Worm (Caenorhabditis elegans) whole organism, L4 larva: ENCODE data around the gene lin-9.

Experiments
- F10B5.3 ChIP-seq: sonication (generic microtip); optimal IDR thresholded peaks from 2 replicates; lab custom pipeline; 2016; ENCODE audit warnings: mild to moderate bottlenecking, missing genetic modification characterization, missing compliant biosample characterization
- F26F4.8 ChIP-seq: fragments of 200-800 bp; sonication (Bioruptor generic); conservative IDR thresholded peaks from 2 replicates; pipeline ENCODE4 v1.3.6; 2022; ENCODE audit warnings: missing genetic modification characterization, missing compliant biosample characterization
- T20F7.1 ChIP-seq: fragments of 200-800 bp; sonication (Bioruptor generic); optimal IDR thresholded peaks from 2 replicates; lab custom pipeline; 2018; ENCODE audit warnings: mild to moderate bottlenecking, missing genetic modification characterization, missing compliant biosample characterization
- T26A8.4 ChIP-seq: fragments of 200-800 bp; sonication (Bioruptor generic); IDR thresholded peaks from 2 replicates; pipeline ENCODE4 v1.3.6; 2022; ENCODE audit warnings: missing genetic modification characterization, missing compliant biosample characterization
- Y5F2A.4 ChIP-seq: fragments of 200-800 bp; sonication (Bioruptor generic); optimal IDR thresholded peaks from 2 replicates; lab custom pipeline; 2018; ENCODE audit warnings: mild to moderate bottlenecking, missing genetic modification characterization, missing compliant biosample characterization
- ZK337.2 ChIP-seq: fragments of 200-800 bp; sonication (Bioruptor generic); IDR thresholded peaks from 2 replicates; pipeline ENCODE4 v1.3.6; 2022; ENCODE audit warnings: missing genetic modification reagents, missing genetic modification characterization, missing compliant biosample characterization
- aha-1 ChIP-seq: fragments of 150-350 bp; peaks from one replicate; lab custom pipeline; 2014; ENCODE audit warnings: missing biosample characterization, missing genetic modification characterization
- arid-1 ChIP-seq: fragments of 200-800 bp; sonication (Bioruptor generic); conservative IDR thresholded peaks from 2 replicates; pipeline ENCODE4 v1.3.6; 2022; ENCODE audit warnings: missing genetic modification reagents, missing genetic modification characterization, missing compliant biosample characterization
- attf-4 ChIP-seq: sonication (generic microtip); optimal IDR thresholded peaks from 3 replicates; lab custom pipeline; 2017; ENCODE audit warnings: missing biosample characterization, missing genetic modification characterization
- ceh-20 ChIP-seq: fragments of 200-800 bp; sonication (Bioruptor generic); IDR thresholded peaks from 2 replicates; pipeline ENCODE4 v1.3.6; 2022; ENCODE audit warnings: missing genetic modification reagents, missing genetic modification characterization, missing compliant biosample characterization
- ceh-28 ChIP-seq: fragments of 150-350 bp; optimal IDR thresholded peaks from 2 replicates; lab custom pipeline; 2014; ENCODE audit warnings: missing biosample characterization, missing genetic modification reagents, missing genetic modification characterization
- ceh-32 ChIP-seq: sonication (generic microtip); optimal IDR thresholded peaks from 2 replicates; lab custom pipeline; 2016; ENCODE audit warnings: mild to moderate bottlenecking, missing genetic modification characterization, missing compliant biosample characterization; ENCODE audit not compliant: poor library complexity
- ceh-44 ChIP-seq: fragments of 200-800 bp; sonication (Bioruptor generic); IDR thresholded peaks from 2 replicates; pipeline ENCODE4 v1.3.6; 2022; ENCODE audit warnings: missing genetic modification reagents, missing genetic modification characterization, missing compliant biosample characterization
- ces-1 ChIP-seq: fragments of 150-350 bp; sonication (generic microtip); optimal IDR thresholded peaks from 4 replicates; lab custom pipeline; 2014; ENCODE audit warnings: missing biosample characterization, missing genetic modification reagents, missing genetic modification characterization
- ctbp-1 ChIP-seq: fragments of 200-800 bp; sonication (Bioruptor generic); IDR thresholded peaks from 2 replicates; pipeline ENCODE4 v1.3.6; 2022; ENCODE audit warnings: missing genetic modification reagents, missing genetic modification characterization, missing compliant biosample characterization
- daf-16 ChIP-seq, 3 experiments: sonication (generic microtip); optimal IDR thresholded peaks; 2 replicates each; lab custom pipeline; 2016 to 2017; ENCODE audit warnings: missing genetic modification characterization in 3 of 3, missing genetic modification reagents in 3 of 3, mild to moderate bottlenecking in 2 of 3, missing compliant biosample characterization in 2 of 3, missing biosample characterization in 1 of 3, moderate library complexity in 1 of 3
- daf-8 ChIP-seq: fragments of 200-800 bp; sonication (Bioruptor generic); IDR thresholded peaks from 2 replicates; pipeline ENCODE4 v1.3.6; 2022; ENCODE audit warnings: missing genetic modification characterization, missing compliant biosample characterization
- dpl-1 ChIP-seq: fragments of 150-350 bp; optimal IDR thresholded peaks from 2 replicates; lab custom pipeline; 2014; ENCODE audit warnings: missing biosample characterization, missing genetic modification reagents, missing genetic modification characterization
- duxl-1 ChIP-seq: sonication (generic microtip); optimal IDR thresholded peaks from 2 replicates; lab custom pipeline; 2016; ENCODE audit warnings: mild to moderate bottlenecking, missing genetic modification characterization, moderate library complexity, missing compliant biosample characterization; ENCODE audit not compliant: poor library complexity
- egl-27 ChIP-seq: sonication (generic microtip); optimal IDR thresholded peaks from 3 replicates; lab custom pipeline; 2017; ENCODE audit warnings: missing biosample characterization, missing genetic modification reagents, missing genetic modification characterization
- fkh-10 ChIP-seq: fragments of 150-350 bp; optimal IDR thresholded peaks from 2 replicates; lab custom pipeline; 2014; ENCODE audit warnings: missing biosample characterization, missing genetic modification reagents, missing genetic modification characterization
- fos-1 ChIP-seq: fragments of 150-350 bp; optimal IDR thresholded peaks from 2 replicates; lab custom pipeline; 2014; ENCODE audit warnings: missing biosample characterization, missing genetic modification characterization
- hlh-30 ChIP-seq: sonication (generic microtip); optimal IDR thresholded peaks from 2 replicates; lab custom pipeline; 2017; ENCODE audit warnings: antibody characterized with exemption, mild to moderate bottlenecking, missing genetic modification characterization, missing compliant biosample characterization; ENCODE audit not compliant: insufficient read depth
- hmg-1.1 ChIP-seq: fragments of 200-800 bp; sonication (Bioruptor generic); IDR thresholded peaks from 2 replicates; pipeline ENCODE4 v1.3.6; 2022; ENCODE audit warnings: missing genetic modification reagents, missing genetic modification characterization, missing compliant biosample characterization
- jun-1 ChIP-seq: fragments of 150-350 bp; optimal IDR thresholded peaks from 2 replicates; lab custom pipeline; 2014; ENCODE audit warnings: missing biosample characterization, missing genetic modification reagents, missing genetic modification characterization
- lin-13 ChIP-seq: fragments of 150-350 bp; optimal IDR thresholded peaks from 2 replicates; lab custom pipeline; 2014; ENCODE audit warnings: missing biosample characterization, missing genetic modification reagents, missing genetic modification characterization
- lin-39 ChIP-seq: fragments of 150-350 bp; optimal IDR thresholded peaks from 2 replicates; lab custom pipeline; 2014; ENCODE audit warnings: missing biosample characterization, missing genetic modification reagents, missing genetic modification characterization
- lsy-2 ChIP-seq, 2 experiments: fragments of 150-350 bp in 1 of 2; sonication (generic microtip) in 1 of 2; optimal IDR thresholded peaks; 2 replicates each; lab custom pipeline; 2014 to 2017; ENCODE audit warnings: missing biosample characterization in 2 of 2, missing genetic modification characterization in 2 of 2
- mes-2 ChIP-seq: sonication (generic microtip); optimal IDR thresholded peaks from 2 replicates; lab custom pipeline; 2016; ENCODE audit warnings: missing genotype, mild to moderate bottlenecking, missing genetic modification characterization, missing compliant biosample characterization; ENCODE audit not compliant: poor library complexity, severe bottlenecking
- mxl-3 ChIP-seq: fragments of 200-800 bp; sonication (Bioruptor generic); optimal IDR thresholded peaks from 2 replicates; lab custom pipeline; 2018; ENCODE audit warnings: mild to moderate bottlenecking, missing genetic modification characterization, missing compliant biosample characterization
- nhr-102 ChIP-seq: sonication (generic microtip); optimal IDR thresholded peaks from 2 replicates; lab custom pipeline; 2016; ENCODE audit warnings: mild to moderate bottlenecking, missing genetic modification characterization, moderate library complexity, missing compliant biosample characterization
- nhr-11 ChIP-seq: fragments of 150-350 bp; optimal IDR thresholded peaks from 2 replicates; lab custom pipeline; 2014; ENCODE audit warnings: missing biosample characterization, missing genetic modification characterization
- nhr-111 ChIP-seq: fragments of 200-800 bp; sonication (Bioruptor generic); optimal IDR thresholded peaks from 2 replicates; lab custom pipeline; 2018; ENCODE audit warnings: mild to moderate bottlenecking, missing genetic modification characterization, missing compliant biosample characterization
- nhr-237 ChIP-seq: sonication (generic microtip); optimal IDR thresholded peaks from 2 replicates; lab custom pipeline; 2017; ENCODE audit warnings: missing biosample characterization, missing genetic modification characterization
- nhr-41 ChIP-seq: fragments of 200-800 bp; sonication (Bioruptor generic); IDR thresholded peaks from 2 replicates; pipeline ENCODE4 v1.3.6; 2022; ENCODE audit warnings: missing genetic modification reagents, missing genetic modification characterization, missing compliant biosample characterization
- nhr-42 ChIP-seq: fragments of 200-800 bp; sonication (Bioruptor generic); IDR thresholded peaks from 2 replicates; pipeline ENCODE4 v1.3.6; 2022; ENCODE audit warnings: missing genetic modification characterization, missing compliant biosample characterization
- pha-4 ChIP-seq, 2 experiments: fragments of 150-350 bp in 1 of 2; fragments of 200-800 bp in 1 of 2; sonication (Bioruptor generic) in 1 of 2; IDR thresholded peaks in 1 of 2; optimal IDR thresholded peaks in 1 of 2; 2 replicates each; pipeline versions ENCODE4 v1.3.6 to Lab custom; 2014 to 2022; ENCODE audit warnings: missing genetic modification characterization in 2 of 2, missing genetic modification reagents in 2 of 2, missing biosample characterization in 1 of 2, missing compliant biosample characterization in 1 of 2
- php-3 ChIP-seq: fragments of 200-800 bp; sonication (Bioruptor generic); IDR thresholded peaks from 2 replicates; pipeline ENCODE4 v1.3.6; 2022; ENCODE audit warnings: missing genetic modification reagents, missing genetic modification characterization, missing compliant biosample characterization
- pqm-1 ChIP-seq: sonication (generic microtip); optimal IDR thresholded peaks from 2 replicates; lab custom pipeline; 2017; ENCODE audit warnings: missing biosample characterization, missing genetic modification characterization
- rbr-2 ChIP-seq: sonication (generic microtip); optimal IDR thresholded peaks from 2 replicates; lab custom pipeline; 2016; ENCODE audit warnings: missing genotype, missing genetic modification characterization, missing compliant biosample characterization
- saeg-2 ChIP-seq: fragments of 200-800 bp; sonication (Bioruptor generic); IDR thresholded peaks from 2 replicates; pipeline ENCODE4 v1.3.6; 2022; ENCODE audit warnings: missing genetic modification reagents, missing genetic modification characterization, missing compliant biosample characterization
- set-16 ChIP-seq: fragments of 200-800 bp; sonication (Bioruptor generic); IDR thresholded peaks from 2 replicates; pipeline ENCODE4 v1.3.6; 2022; ENCODE audit warnings: missing genetic modification reagents, missing genetic modification characterization, missing compliant biosample characterization
- skn-1 ChIP-seq: fragments of 150-350 bp; optimal IDR thresholded peaks from 2 replicates; lab custom pipeline; 2014; ENCODE audit warnings: missing biosample characterization, missing genetic modification characterization
- snpc-1.2 ChIP-seq: fragments of 200-800 bp; sonication (Bioruptor generic); IDR thresholded peaks from 2 replicates; pipeline ENCODE4 v1.3.6; 2022; ENCODE audit warnings: missing genetic modification reagents, missing genetic modification characterization, missing compliant biosample characterization
- tra-1 ChIP-seq: fragments of 200-800 bp; sonication (Bioruptor generic); IDR thresholded peaks from 2 replicates; pipeline ENCODE4 v1.3.6; 2022; ENCODE audit warnings: missing genetic modification reagents, missing genetic modification characterization, missing compliant biosample characterization
- unc-39 ChIP-seq: sonication (generic microtip); optimal IDR thresholded peaks from 2 replicates; lab custom pipeline; 2017; ENCODE audit warnings: missing biosample characterization, missing genetic modification characterization
- vab-7 ChIP-seq: fragments of 200-800 bp; sonication (Bioruptor generic); IDR thresholded peaks from 2 replicates; pipeline ENCODE4 v1.3.6; 2022; ENCODE audit warnings: missing genetic modification reagents, missing genetic modification characterization, missing compliant biosample characterization
- zip-11 ChIP-seq: fragments of 200-800 bp; sonication (Bioruptor generic); IDR thresholded peaks from 2 replicates; pipeline ENCODE4 v1.3.6; 2022; ENCODE audit warnings: missing genetic modification characterization, missing compliant biosample characterization
- ztf-11 ChIP-seq: fragments of 150-350 bp; optimal IDR thresholded peaks from 2 replicates; lab custom pipeline; 2014; ENCODE audit warnings: missing biosample characterization, missing genetic modification characterization

Gene lin-9

ce11 chrIII:8904914-8905665 lies 1.2 kb upstream of the lin-9 start, which contains the start of gene unc-32 (continued):
- TF ChIP-seq lsy-2 (tag; optimal IDR thresholded peaks at IDR 0.05; lab: Kevin White, UChicago) (peak; percentile 68 to 88), aha-1 (tag; lab: Kevin White, UChicago) (peak; percentile 24), ceh-32 (tag; lab: Kevin White, UChicago) (no peak), nhr-237 (tag; lab: Kevin White, UChicago) (no peak), php-3 (no peak), lin-39 (tag; lab: Kevin White, UChicago) (no peak), nhr-41 (GFP tag; lab: Robert Waterston, UW) (no peak), ceh-44 (GFP tag; lab: Robert Waterston, UW) (no peak), daf-16 (GFP tag; optimal IDR thresholded peaks at IDR 0.05; lab: Kevin White, UChicago) (no peak), daf-16 (tag; optimal IDR thresholded peaks at IDR 0.05; lab: Kevin White, UChicago) (peak; percentile 21), nhr-42 (GFP tag; lab: Robert Waterston, UW) (no peak), fos-1 (tag; lab: Kevin White, UChicago) (no peak), skn-1 (tag; lab: Kevin White, UChicago) (no peak), pqm-1 (tag; lab: Kevin White, UChicago) (no peak), zip-11 (no peak), Y5F2A.4 (GFP tag; lab: Kevin White, UChicago) (no peak), vab-7 (GFP tag; lab: Robert Waterston, UW) (no peak), dpl-1 (GFP tag; lab: Kevin White, UChicago) (peak; percentile 46), hlh-30 (tag; lab: Kevin White, UChicago) (peak; percentile 71), duxl-1 (tag; lab: Kevin White, UChicago) (no peak), daf-8 (GFP tag; lab: Robert Waterston, UW) (no peak), pha-4 (GFP tag; IDR thresholded peaks at IDR 0.05; lab: Robert Waterston, UW) (no peak; the same call in 1 of the 2 replicates), pha-4 (tag; optimal IDR thresholded peaks at IDR 0.05; lab: Kevin White, UChicago) (no peak), mes-2 (tag; lab: Kevin White, UChicago) (peak; percentile 50), ZK337.2 (GFP tag; lab: Robert Waterston, UW) (no peak), rbr-2 (tag; lab: Kevin White, UChicago) (peak; percentile 53), T20F7.1 (GFP tag; lab: Kevin White, UChicago) (no peak), F26F4.8 (no peak), F10B5.3 (tag; lab: Kevin White, UChicago) (no peak), fkh-10 (GFP tag; lab: Kevin White, UChicago) (peak; percentile 54), ces-1 (GFP tag; lab: Kevin White, UChicago) (peak; percentile 38), lin-13 (peak; percentile 11), unc-39 (tag; lab: Kevin White, UChicago) (no peak), hmg-1.1 (GFP tag; lab: Robert Waterston, UW) (peak; percentile 46; the same call in 1 of the 2 replicates), T26A8.4 (GFP tag; lab: Robert Waterston, UW) (peak; percentile 34; the same call in 1 of the 2 replicates), saeg-2 (GFP tag; lab: Robert Waterston, UW) (no peak), ztf-11 (no peak), egl-27 (tag; lab: Kevin White, UChicago) (no peak), ceh-28 (tag; lab: Kevin White, UChicago) (peak; percentile 42), nhr-111 (no peak), set-16 (GFP tag; lab: Robert Waterston, UW) (0 out of 2 replicates have a peak, but pooled peaks have one; percentile 5), ceh-20 (GFP tag; lab: Robert Waterston, UW) (0 out of 2 replicates have a peak, but pooled peaks have one; percentile 50), nhr-11 (tag; lab: Kevin White, UChicago) (no peak), snpc-1.2 (GFP tag; lab: Robert Waterston, UW) (no peak), ctbp-1 (GFP tag; lab: Robert Waterston, UW) (peak; percentile 53; the same call in 1 of the 2 replicates), mxl-3 (GFP tag; lab: Kevin White, UChicago) (no peak), nhr-102 (tag; lab: Kevin White, UChicago) (no peak), arid-1 (GFP tag; lab: Robert Waterston, UW) (no peak), tra-1 (GFP tag; lab: Robert Waterston, UW) (no peak), jun-1 (tag; lab: Kevin White, UChicago) (no peak), attf-4 (no peak)
